Worm (Caenorhabditis elegans) whole organism, L1 larva: Measurements from ENCODE around the gene rgs-10.

Experiments used
- C34B4.2 ChIP-seq: sonication (generic microtip); optimal IDR thresholded peaks from 2 replicates; lab custom pipeline; 2017; ENCODE audit warnings: mild to moderate bottlenecking, missing genetic modification characterization, missing compliant biosample characterization
- F16B12.6 ChIP-seq: fragments of 150-350 bp; optimal IDR thresholded peaks from 2 replicates; lab custom pipeline; 2014; ENCODE audit warnings: missing biosample characterization, missing genetic modification characterization
- Y116A8C.19 ChIP-seq: sonication (generic microtip); optimal IDR thresholded peaks from 2 replicates; lab custom pipeline; 2016; ENCODE audit warnings: missing compliant biosample characterization, missing genetic modification characterization, borderline replicate concordance
- aly-2 ChIP-seq: fragments of 150-350 bp; optimal IDR thresholded peaks from 2 replicates; lab custom pipeline; 2014; ENCODE audit warnings: missing biosample characterization, missing genetic modification characterization
- blmp-1 ChIP-seq: fragments of 150-350 bp; optimal IDR thresholded peaks from 2 replicates; lab custom pipeline; 2014; ENCODE audit warnings: missing biosample characterization, missing genetic modification characterization
- ceh-88 ChIP-seq: fragments of 200-800 bp; sonication (Bioruptor generic); IDR thresholded peaks from 2 replicates; pipeline ENCODE4 v1.3.6; 2022; ENCODE audit warnings: missing genetic modification characterization, missing compliant biosample characterization
- dpl-1 ChIP-seq, 3 experiments: fragments of 150-350 bp in 2 of 3; sonication (generic microtip) in 1 of 3; optimal IDR thresholded peaks; 2 replicates each; lab custom pipeline; 2014 to 2017; ENCODE audit warnings: missing biosample characterization in 3 of 3, missing genetic modification characterization in 3 of 3, missing genetic modification reagents in 3 of 3
- dsc-1 ChIP-seq: sonication (generic microtip); optimal IDR thresholded peaks from 2 replicates; lab custom pipeline; 2016; ENCODE audit warnings: mild to moderate bottlenecking, missing genetic modification characterization, missing compliant biosample characterization
- efl-1 ChIP-seq, 4 experiments: fragments of 150-350 bp; optimal IDR thresholded peaks in 3 of 4; peaks in 1 of 4; 1 replicate in 1 of 4; 2 replicates in 3 of 4; lab custom pipeline; 2014; ENCODE audit warnings: missing biosample characterization in 2 of 4, missing genetic modification characterization in 2 of 4, missing genetic modification reagents in 2 of 4
- efl-3 ChIP-seq: fragments of 200-800 bp; sonication (Bioruptor generic); optimal IDR thresholded peaks from 2 replicates; lab custom pipeline; 2018; ENCODE audit warnings: mild to moderate bottlenecking, missing genetic modification characterization, missing compliant biosample characterization
- elt-2 ChIP-seq: sonication (generic microtip); optimal IDR thresholded peaks from 2 replicates; lab custom pipeline; 2016; ENCODE audit warnings: missing genetic modification characterization, mild to moderate bottlenecking, inconsistent platforms, missing compliant biosample characterization, missing genetic modification reagents
- elt-3 ChIP-seq, 6 experiments: fragments of 150-350 bp in 1 of 6; sonication (generic microtip); optimal IDR thresholded peaks; 2 replicates each; lab custom pipeline; 2017 to 2018; ENCODE audit warnings: missing biosample characterization in 6 of 6, missing genetic modification characterization in 6 of 6, inconsistent platforms in 1 of 6
- ets-5 ChIP-seq: fragments of 200-800 bp; sonication (Bioruptor generic); IDR thresholded peaks from 2 replicates; pipeline ENCODE4 v1.3.6; 2022; ENCODE audit warnings: missing genetic modification characterization, missing compliant biosample characterization
- fkh-4 ChIP-seq: sonication (generic microtip); optimal IDR thresholded peaks from 2 replicates; lab custom pipeline; 2016; ENCODE audit warnings: missing compliant biosample characterization, missing genetic modification characterization, borderline replicate concordance
- grh-1 ChIP-seq: fragments of 200-800 bp; sonication (Bioruptor generic); IDR thresholded peaks from 2 replicates; pipeline ENCODE4 v1.3.6; 2022; ENCODE audit warnings: missing genetic modification reagents, missing genetic modification characterization, missing compliant biosample characterization
- irx-1 ChIP-seq: sonication (generic microtip); optimal IDR thresholded peaks from 2 replicates; lab custom pipeline; 2016; ENCODE audit warnings: missing genetic modification characterization, missing compliant biosample characterization
- lin-13 ChIP-seq: fragments of 150-350 bp; optimal IDR thresholded peaks from 2 replicates; lab custom pipeline; 2014; ENCODE audit warnings: missing biosample characterization, missing genetic modification reagents, missing genetic modification characterization
- lin-39 ChIP-seq: fragments of 150-350 bp; optimal IDR thresholded peaks from 2 replicates; lab custom pipeline; 2014; ENCODE audit warnings: missing biosample characterization, missing genetic modification reagents, missing genetic modification characterization
- lsy-2 ChIP-seq, 2 experiments: fragments of 150-350 bp; optimal IDR thresholded peaks; 2 replicates each; lab custom pipeline; 2014; ENCODE audit warnings: missing biosample characterization in 2 of 2, missing genetic modification characterization in 2 of 2
- mab-9 ChIP-seq: fragments of 200-800 bp; sonication (Bioruptor generic); IDR thresholded peaks from 2 replicates; pipeline ENCODE4 v1.3.6; 2022; ENCODE audit warnings: missing genetic modification reagents, missing genetic modification characterization, missing compliant biosample characterization
- mdl-1 ChIP-seq, 2 experiments: fragments of 150-350 bp; optimal IDR thresholded peaks; 2 replicates each; lab custom pipeline; 2014 to 2017; ENCODE audit warnings: missing biosample characterization in 2 of 2, missing genetic modification characterization in 2 of 2, inconsistent platforms in 1 of 2
- mef-2 ChIP-seq: fragments of 150-350 bp; optimal IDR thresholded peaks from 2 replicates; lab custom pipeline; 2014; ENCODE audit warnings: missing biosample characterization, missing genetic modification characterization
- mep-1 ChIP-seq: fragments of 150-350 bp; optimal IDR thresholded peaks from 2 replicates; lab custom pipeline; 2014; ENCODE audit warnings: missing biosample characterization, missing genetic modification characterization
- nhr-11 ChIP-seq: fragments of 150-350 bp; optimal IDR thresholded peaks from 2 replicates; lab custom pipeline; 2014; ENCODE audit warnings: missing biosample characterization, missing genetic modification characterization
- nhr-19 ChIP-seq: fragments of 200-800 bp; sonication (Bioruptor generic); conservative IDR thresholded peaks from 2 replicates; pipeline ENCODE4 v1.3.6; 2022; ENCODE audit warnings: missing genetic modification characterization, missing compliant biosample characterization
- nhr-20 ChIP-seq: sonication (generic microtip); optimal IDR thresholded peaks from 2 replicates; lab custom pipeline; 2016; ENCODE audit warnings: mild to moderate bottlenecking, missing genetic modification characterization, missing compliant biosample characterization
- nhr-28 ChIP-seq: fragments of 150-350 bp; optimal IDR thresholded peaks from 2 replicates; lab custom pipeline; 2014; ENCODE audit warnings: missing biosample characterization, missing genetic modification characterization
- nhr-47 ChIP-seq: sonication (generic microtip); optimal IDR thresholded peaks from 2 replicates; lab custom pipeline; 2016; ENCODE audit warnings: mild to moderate bottlenecking, missing genetic modification characterization, moderate library complexity, missing compliant biosample characterization
- nhr-71 ChIP-seq: sonication (generic microtip); optimal IDR thresholded peaks from 2 replicates; lab custom pipeline; 2016; ENCODE audit warnings: mild to moderate bottlenecking, missing genetic modification characterization, moderate library complexity, missing compliant biosample characterization
- nhr-85 ChIP-seq: sonication (generic microtip); peaks from one replicate; lab custom pipeline; 2016; ENCODE audit warnings: missing genetic modification characterization, inconsistent platforms, missing compliant biosample characterization
- rnt-1 ChIP-seq: sonication (generic microtip); optimal IDR thresholded peaks from 2 replicates; lab custom pipeline; 2016; ENCODE audit warnings: mild to moderate bottlenecking, missing genetic modification characterization, moderate library complexity, missing compliant biosample characterization
- skn-1 ChIP-seq: fragments of 150-350 bp; optimal IDR thresholded peaks from 2 replicates; lab custom pipeline; 2014; ENCODE audit warnings: missing biosample characterization, missing genetic modification characterization
- sup-37 ChIP-seq: fragments of 200-800 bp; sonication (Bioruptor generic); optimal IDR thresholded peaks from 2 replicates; lab custom pipeline; 2018; ENCODE audit warnings: mild to moderate bottlenecking, missing genetic modification characterization, missing compliant biosample characterization
- unc-62 ChIP-seq: fragments of 150-350 bp; optimal IDR thresholded peaks from 2 replicates; lab custom pipeline; 2014; ENCODE audit warnings: missing biosample characterization, missing genetic modification reagents, missing genetic modification characterization
- unc-98 ChIP-seq: fragments of 200-800 bp; sonication (Bioruptor generic); IDR thresholded peaks from 2 replicates; pipeline ENCODE4 v1.3.6; 2022; ENCODE audit warnings: missing genetic modification characterization, missing compliant biosample characterization
- xbp-1 ChIP-seq: sonication (generic microtip); optimal IDR thresholded peaks from 2 replicates; lab custom pipeline; 2016; ENCODE audit warnings: missing genetic modification characterization, missing compliant biosample characterization
- ztf-11 ChIP-seq, 2 experiments: sonication (generic microtip); optimal IDR thresholded peaks; 2 replicates each; lab custom pipeline; 2016 to 2017; ENCODE audit warnings: missing genetic modification characterization in 2 of 2, missing biosample characterization in 1 of 2, missing compliant biosample characterization in 1 of 2

Gene rgs-10

ce11 chrX:14975467-14976167 lies 13.1 kb downstream of the rgs-10 start, which contains the start of gene F20D1.3 (continued):
- no peak for TF ChIP-seq ets-5 (GFP tag; lab: Robert Waterston, UW)
- TF ChIP-seq elt-2 (tag; lab: Kevin White, UChicago): no peak
- peak in 1 of 2 experiments; percentile 34 for TF ChIP-seq mdl-1 (tag; optimal IDR thresholded peaks at IDR 0.05; lab: Kevin White, UChicago)
- TF ChIP-seq mab-9 (GFP tag; lab: Robert Waterston, UW): no peak
- TF ChIP-seq dpl-1 (GFP tag; optimal IDR thresholded peaks at IDR 0.05; lab: Kevin White, UChicago): peak in 2 of 3 experiments; percentile 40 to 43
- TF ChIP-seq lin-39 (tag; lab: Kevin White, UChicago): no peak
- TF ChIP-seq efl-3 (GFP tag; lab: Kevin White, UChicago): no peak
- peak in 3 of 6 experiments; percentile 24 to 31 (median 25) for TF ChIP-seq elt-3 (tag; optimal IDR thresholded peaks at IDR 0.05; lab: Kevin White, UChicago)
- TF ChIP-seq ceh-88 (GFP tag; lab: Robert Waterston, UW): no peak
- TF ChIP-seq efl-1 (optimal IDR thresholded peaks at IDR 0.05; lab: Kevin White, UChicago): peak; percentile 8 to 42
- peak in 1 of 2 experiments; percentile 15 for TF ChIP-seq efl-1 (GFP tag; optimal IDR thresholded peaks at IDR 0.05 in 1 of 2; lab: Kevin White, UChicago)
- TF ChIP-seq unc-62 (GFP tag; lab: Kevin White, UChicago): no peak
- peak; percentile 71 for TF ChIP-seq mep-1 (tag; lab: Kevin White, UChicago)
- no peak for TF ChIP-seq aly-2 (tag; lab: Kevin White, UChicago)
- TF ChIP-seq skn-1 (tag; lab: Kevin White, UChicago): peak; percentile 65
- TF ChIP-seq sup-37: no peak
- peak in 1 of 2 experiments; percentile 65 for TF ChIP-seq lsy-2 (tag; optimal IDR thresholded peaks at IDR 0.05; lab: Kevin White, UChicago)
- TF ChIP-seq nhr-20 (tag; lab: Kevin White, UChicago): peak; percentile 66
- peak; percentile 14 for TF ChIP-seq dsc-1
- no peak for TF ChIP-seq unc-98 (GFP tag; lab: Robert Waterston, UW)
- no peak for TF ChIP-seq ztf-11 (tag; optimal IDR thresholded peaks at IDR 0.05; lab: Kevin White, UChicago)
- TF ChIP-seq nhr-19 (GFP tag; lab: Robert Waterston, UW): no peak
- no peak for TF ChIP-seq F16B12.6 (tag; lab: Kevin White, UChicago)
- peak; percentile 6 for TF ChIP-seq xbp-1 (tag; lab: Kevin White, UChicago)
- no peak for TF ChIP-seq fkh-4 (tag; lab: Kevin White, UChicago)
- no peak for TF ChIP-seq Y116A8C.19 (tag; lab: Kevin White, UChicago)
- peak; percentile 46 for TF ChIP-seq grh-1
- TF ChIP-seq nhr-28 (tag; lab: Kevin White, UChicago): no peak
- TF ChIP-seq nhr-47 (tag; lab: Kevin White, UChicago): peak; percentile 55
- no peak for TF ChIP-seq mef-2 (tag; lab: Kevin White, UChicago)
- peak; percentile 60 for TF ChIP-seq blmp-1 (tag; lab: Kevin White, UChicago)
- TF ChIP-seq nhr-71 (tag; lab: Kevin White, UChicago): peak; percentile 78
- peak; percentile 36 for TF ChIP-seq irx-1 (tag; lab: Kevin White, UChicago)
- no peak for TF ChIP-seq rnt-1
- TF ChIP-seq C34B4.2 (tag; lab: Kevin White, UChicago): no peak
- peak; percentile 72 for TF ChIP-seq lin-13 (GFP tag; lab: Kevin White, UChicago)
- TF ChIP-seq nhr-11 (tag; lab: Kevin White, UChicago): no peak

- TF ChIP-seq nhr-85 (tag; lab: Kevin White, UChicago): peak; percentile 7
- TF ChIP-seq irx-1 (tag; lab: Kevin White, UChicago): no peak
- TF ChIP-seq, all 84 proteins: peak for 1
These were observed 14.4 kb downstream of the rgs-10 start for ce11 chrX:14976840-14977534.
